Worm (Caenorhabditis elegans) whole organism, early embryonic: ENCODE data around the gene nlp-78.

Experiments used
- B0310.2 ChIP-seq: sonication (generic microtip); optimal IDR thresholded peaks from 2 replicates; lab custom pipeline; 2016; ENCODE audit warnings: mild to moderate bottlenecking, missing genetic modification characterization, missing compliant biosample characterization
- F13C5.2 ChIP-seq: sonication (generic microtip); optimal IDR thresholded peaks from 2 replicates; lab custom pipeline; 2017; ENCODE audit warnings: mild to moderate bottlenecking, missing genetic modification characterization, inconsistent platforms, missing compliant biosample characterization
- aly-1 ChIP-seq: sonication (generic microtip); optimal IDR thresholded peaks from 2 replicates; lab custom pipeline; 2016; ENCODE audit warnings: missing genetic modification characterization, missing compliant biosample characterization
- ama-1 ChIP-seq: fragments of 150-350 bp; optimal IDR thresholded peaks from 2 replicates; lab custom pipeline; 2014
- ceh-13 ChIP-seq: fragments of 200-800 bp; sonication (Bioruptor generic); optimal IDR thresholded peaks from 2 replicates; lab custom pipeline; 2018; ENCODE audit warnings: mild to moderate bottlenecking, missing genetic modification characterization, missing compliant biosample characterization
- ceh-36 ChIP-seq: sonication (generic microtip); optimal IDR thresholded peaks from 2 replicates; lab custom pipeline; 2016; ENCODE audit warnings: missing genetic modification characterization, inconsistent platforms, missing compliant biosample characterization
- ets-7 ChIP-seq: sonication (generic microtip); optimal IDR thresholded peaks from 2 replicates; lab custom pipeline; 2016; ENCODE audit warnings: missing genotype, missing genetic modification characterization, missing compliant biosample characterization
- flt-1 ChIP-seq: fragments of 200-800 bp; sonication (Bioruptor generic); IDR thresholded peaks from 2 replicates; pipeline ENCODE4 v1.3.6; 2022; ENCODE audit warnings: missing genetic modification characterization, missing compliant biosample characterization
- hmbx-1 ChIP-seq: sonication (generic microtip); optimal IDR thresholded peaks from 2 replicates; lab custom pipeline; 2016; ENCODE audit warnings: mild to moderate bottlenecking, missing genetic modification characterization, missing compliant biosample characterization
- hmg-4 ChIP-seq: fragments of 200-800 bp; sonication (Bioruptor generic); optimal IDR thresholded peaks from 2 replicates; lab custom pipeline; 2018; ENCODE audit warnings: mild to moderate bottlenecking, missing genetic modification characterization, missing compliant biosample characterization
- hnd-1 ChIP-seq: sonication (generic microtip); optimal IDR thresholded peaks from 2 replicates; lab custom pipeline; 2016; ENCODE audit warnings: missing genetic modification characterization, missing compliant biosample characterization
- pes-1 ChIP-seq: fragments of 200-800 bp; sonication (Bioruptor generic); IDR thresholded peaks from 2 replicates; pipeline ENCODE4 v1.3.6; 2022; ENCODE audit warnings: missing genetic modification reagents, missing genetic modification characterization, missing compliant biosample characterization
- scrt-1 ChIP-seq: fragments of 200-800 bp; sonication (Bioruptor generic); IDR thresholded peaks from 2 replicates; pipeline ENCODE4 v1.3.6; 2022; ENCODE audit warnings: missing genetic modification characterization, missing compliant biosample characterization
- sea-1 ChIP-seq: fragments of 200-800 bp; sonication (Bioruptor generic); conservative IDR thresholded peaks from 2 replicates; pipeline ENCODE4 v1.3.6; 2022; ENCODE audit warnings: missing genetic modification characterization, missing compliant biosample characterization
- tbx-11 ChIP-seq: fragments of 200-800 bp; sonication (Bioruptor generic); IDR thresholded peaks from 2 replicates; pipeline ENCODE4 v1.3.6; 2022; ENCODE audit warnings: missing genetic modification characterization, missing compliant biosample characterization
- tbx-37 ChIP-seq: fragments of 200-800 bp; sonication (Bioruptor generic); conservative IDR thresholded peaks from 2 replicates; pipeline ENCODE4 v1.3.6; 2022; ENCODE audit warnings: missing genetic modification reagents, missing genetic modification characterization, missing compliant biosample characterization
- tra-4 ChIP-seq: sonication (generic microtip); optimal IDR thresholded peaks from 2 replicates; lab custom pipeline; 2017; ENCODE audit warnings: missing genetic modification characterization, missing compliant biosample characterization

The nlp-78 gene

ce11 chrII:9165762-9166460, 29.9 kb downstream of the nlp-78 start, which contains the start of gene W07A12.8:
TSS of gene W07A12.8 (minus strand) at chrII:9165812.
- TF ChIP-seq tbx-37: no peak
- no peak for TF ChIP-seq tbx-11 (GFP tag; lab: Robert Waterston, UW)
- no peak for TF ChIP-seq scrt-1 (GFP tag; lab: Robert Waterston, UW)
- no peak for TF ChIP-seq B0310.2 (tag; lab: Kevin White, UChicago)
- no peak for TF ChIP-seq tra-4 (tag; lab: Kevin White, UChicago)
- no peak for TF ChIP-seq hmg-4 (GFP tag; lab: Kevin White, UChicago)
- no peak for TF ChIP-seq ama-1 (lab: Kevin White, UChicago)

- no peak for TF ChIP-seq flt-1 (GFP tag; lab: Robert Waterston, UW)
- no peak for TF ChIP-seq B0310.2 (tag; lab: Kevin White, UChicago)
- TF ChIP-seq pes-1 (GFP tag; lab: Robert Waterston, UW): no peak
- no peak for TF ChIP-seq tbx-11 (GFP tag; lab: Robert Waterston, UW)
- no peak for TF ChIP-seq ama-1 (lab: Kevin White, UChicago)
- no peak for TF ChIP-seq F13C5.2
- TF ChIP-seq ceh-13 (GFP tag; lab: Kevin White, UChicago): no peak
- no peak for TF ChIP-seq ceh-36 (tag; lab: Kevin White, UChicago)
- TF ChIP-seq sea-1: no peak
- no peak for TF ChIP-seq aly-1 (tag; lab: Kevin White, UChicago)
- no peak for TF ChIP-seq scrt-1 (GFP tag; lab: Robert Waterston, UW)
- TF ChIP-seq hnd-1 (tag; lab: Kevin White, UChicago): no peak
- no peak for TF ChIP-seq tbx-37
- TF ChIP-seq ets-7 (tag; lab: Kevin White, UChicago): no peak
Observed at ce11 chrII:9167730-9168129, 31.8 kb downstream of the nlp-78 start, which contains the start of gene T23G7.3. TSS of gene T23G7.3 (minus strand) at chrII:9167830.

ce11 chrII:9169450-9169960, 33.5 kb downstream of the nlp-78 start, which contains the start of gene dpl-1:
TSS of gene dpl-1 (plus strand) at chrII:9169910.
- no peak for TF ChIP-seq scrt-1 (GFP tag; lab: Robert Waterston, UW)
- no peak for TF ChIP-seq ceh-36 (tag; lab: Kevin White, UChicago)
- TF ChIP-seq tra-4 (tag; lab: Kevin White, UChicago): no peak
- no peak for TF ChIP-seq sea-1
- no peak for TF ChIP-seq pes-1 (GFP tag; lab: Robert Waterston, UW)
- TF ChIP-seq ama-1 (lab: Kevin White, UChicago): no peak
- TF ChIP-seq ets-7 (tag; lab: Kevin White, UChicago): no peak
- TF ChIP-seq hnd-1 (tag; lab: Kevin White, UChicago): no peak
- TF ChIP-seq hmg-4 (GFP tag; lab: Kevin White, UChicago): no peak
- no peak for TF ChIP-seq ceh-13 (GFP tag; lab: Kevin White, UChicago)

ce11 chrII:9170048-9170447, 34.1 kb downstream of the nlp-78 start:
- TF ChIP-seq aly-1 (tag; lab: Kevin White, UChicago): no peak
- TF ChIP-seq hnd-1 (tag; lab: Kevin White, UChicago): no peak
- no peak for TF ChIP-seq B0310.2 (tag; lab: Kevin White, UChicago)
- TF ChIP-seq sea-1: no peak
- no peak for TF ChIP-seq ceh-36 (tag; lab: Kevin White, UChicago)
- no peak for TF ChIP-seq tbx-37
- no peak for TF ChIP-seq tbx-11 (GFP tag; lab: Robert Waterston, UW)

- TF ChIP-seq hmg-4 (GFP tag; lab: Kevin White, UChicago) (no peak), flt-1 (GFP tag; lab: Robert Waterston, UW) (no peak), hnd-1 (tag; lab: Kevin White, UChicago) (no peak), sea-1 (no peak), tbx-37 (no peak), scrt-1 (GFP tag; lab: Robert Waterston, UW) (no peak), ceh-36 (tag; lab: Kevin White, UChicago) (no peak), tra-4 (tag; lab: Kevin White, UChicago) (no peak), F13C5.2 (no peak), ceh-13 (GFP tag; lab: Kevin White, UChicago) (no peak), B0310.2 (tag; lab: Kevin White, UChicago) (no peak), pes-1 (GFP tag; lab: Robert Waterston, UW) (no peak), ets-7 (tag; lab: Kevin White, UChicago) (no peak), tbx-11 (GFP tag; lab: Robert Waterston, UW) (no peak), aly-1 (tag; lab: Kevin White, UChicago) (no peak), hmbx-1 (tag; lab: Kevin White, UChicago) (no peak), ama-1 (lab: Kevin White, UChicago) (no peak)
Observed at ce11 chrII:9170851-9171250, 34.9 kb downstream of the nlp-78 start.

ce11 chrII:9171466-9172187, 35.6 kb downstream of the nlp-78 start:
- TF ChIP-seq tbx-37: no peak

- no peak for TF ChIP-seq ama-1 (lab: Kevin White, UChicago)
- TF ChIP-seq tra-4 (tag; lab: Kevin White, UChicago): no peak
- TF ChIP-seq sea-1: no peak
- no peak for TF ChIP-seq flt-1 (GFP tag; lab: Robert Waterston, UW)
- TF ChIP-seq aly-1 (tag; lab: Kevin White, UChicago): no peak
- TF ChIP-seq hmg-4 (GFP tag; lab: Kevin White, UChicago): no peak
- TF ChIP-seq ets-7 (tag; lab: Kevin White, UChicago): no peak
- TF ChIP-seq ceh-36 (tag; lab: Kevin White, UChicago): no peak
- no peak for TF ChIP-seq B0310.2 (tag; lab: Kevin White, UChicago)
- TF ChIP-seq F13C5.2: no peak
Observed at ce11 chrII:9172849-9173248, 36.9 kb downstream of the nlp-78 start, which contains the start of gene T23G7.2. TSS of gene T23G7.2 (minus strand) at chrII:9172949.
